Fruit fly (Drosophila melanogaster): ENCODE results near the gene elm.
A peak's percentile ranks its signal among the peaks of the same experiment; 100 is the strongest.

elm gene

DNA sequence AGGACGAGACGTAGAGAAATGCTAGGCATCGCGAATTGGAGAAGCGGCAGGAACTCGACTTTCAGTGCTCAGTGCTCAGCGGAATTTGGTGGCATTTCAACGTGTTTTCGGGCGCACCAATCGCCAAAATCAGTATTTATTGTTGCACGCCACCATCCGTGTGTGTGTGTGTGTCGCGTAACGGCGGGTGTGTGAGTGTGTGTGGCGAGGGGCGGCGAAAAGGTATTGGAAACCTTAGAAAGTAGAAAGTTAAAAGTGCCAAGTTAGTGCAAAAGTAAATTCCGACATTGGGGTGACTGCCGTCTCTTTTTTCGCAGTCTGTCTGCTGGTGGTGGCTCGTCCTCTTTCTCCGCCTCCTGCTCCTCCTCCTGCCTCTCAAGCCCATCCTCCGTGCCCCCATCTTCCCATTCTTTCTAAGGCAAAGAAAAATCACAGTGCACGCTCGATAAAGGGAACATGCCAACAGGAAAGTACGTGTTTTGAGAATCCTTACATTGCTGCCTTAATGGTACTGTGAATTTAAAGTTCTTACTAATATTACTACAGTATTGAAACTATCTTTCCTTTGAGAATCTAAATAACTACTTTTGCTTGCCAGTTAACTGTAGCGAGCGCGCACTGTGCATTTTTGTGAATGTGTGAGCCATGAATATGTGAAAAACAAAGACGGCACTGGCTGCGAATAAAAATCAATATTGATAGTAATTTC, 31.5 kb upstream of the elm start:
- TF ChIP-seq usp (GFP tag; optimal IDR thresholded peaks at IDR 0.05) (no peak), GATAd (GFP tag; optimal IDR thresholded peaks at IDR 0.05) (no peak), Dif (GFP tag; optimal IDR thresholded peaks at IDR 0.05; ENCODE audit: partially characterized antibody) (no peak), CG32264 (GFP tag; optimal IDR thresholded peaks at IDR 0.05) (no peak), sv (GFP tag; optimal IDR thresholded peaks at IDR 0.05) (no peak), lola (GFP tag; optimal IDR thresholded peaks at IDR 0.05) (no peak), woc (GFP tag; optimal IDR thresholded peaks at IDR 0.05) (peak; percentile 51), Vsx2 (GFP tag; optimal IDR thresholded peaks at IDR 0.05; ENCODE audit: partially characterized antibody) (no peak), N (GFP tag; optimal IDR thresholded peaks at IDR 0.05) (no peak), rgr (GFP tag; optimal IDR thresholded peaks at IDR 0.05) (peak; percentile 46), CG9705 (GFP tag; optimal IDR thresholded peaks at IDR 0.05) (no peak), Sp1 (GFP tag; optimal IDR thresholded peaks at IDR 0.05) (peak; percentile 16), tai (GFP tag; optimal IDR thresholded peaks at IDR 0.05) (no peak), psq (GFP tag; optimal IDR thresholded peaks at IDR 0.05) (no peak), Mio (GFP tag; optimal IDR thresholded peaks at IDR 0.05) (no peak), Dfd (GFP tag; optimal IDR thresholded peaks at IDR 0.05) (no peak), Abd-B (GFP tag; optimal IDR thresholded peaks at IDR 0.05) (no peak), Myc (optimal IDR thresholded peaks at IDR 0.05) (no peak), h (GFP tag; optimal IDR thresholded peaks at IDR 0.05) (peak; percentile 51), dmrt93B (GFP tag; optimal IDR thresholded peaks at IDR 0.05) (no peak), sage (GFP tag; optimal IDR thresholded peaks at IDR 0.05) (no peak), jim (GFP tag; optimal IDR thresholded peaks at IDR 0.05) (no peak), dsf (GFP tag; optimal IDR thresholded peaks at IDR 0.05; ENCODE audit: borderline replicate concordance) (no peak), Hr83 (GFP tag; optimal IDR thresholded peaks at IDR 0.05; ENCODE audit: poor library complexity, severe bottlenecking) (no peak), brk (GFP tag; optimal IDR thresholded peaks at IDR 0.05) (no peak), Rel (GFP tag; optimal IDR thresholded peaks at IDR 0.05) (no peak), Rel (tag; optimal IDR thresholded peaks at IDR 0.05) (no peak), OdsH (GFP tag; optimal IDR thresholded peaks at IDR 0.05) (peak; percentile 30), HLH106 (tag; optimal IDR thresholded peaks at IDR 0.05) (peak; percentile 51), CrebA (GFP tag; optimal IDR thresholded peaks at IDR 0.05; ENCODE audit: borderline replicate concordance) (no peak), fru (GFP tag; optimal IDR thresholded peaks at IDR 0.05) (peak; percentile 67), foxo (GFP tag; optimal IDR thresholded peaks at IDR 0.05) (peak in 1 of 2 experiments; percentile 63), br (GFP tag; optimal IDR thresholded peaks at IDR 0.05) (peak; percentile 40), dl (GFP tag; optimal IDR thresholded peaks at IDR 0.05; ENCODE audit: insufficient read depth in 1 of 2, partially characterized antibody in 2 of 2) (no peak), pan (optimal IDR thresholded peaks at IDR 0.05) (no peak), ey (GFP tag; optimal IDR thresholded peaks at IDR 0.05) (peak; percentile 36), Hr78 (GFP tag; optimal IDR thresholded peaks at IDR 0.05) (no peak), Jra (GFP tag; optimal IDR thresholded peaks at IDR 0.05) (no peak), Hnf4 (GFP tag; optimal IDR thresholded peaks at IDR 0.05) (peak; percentile 30)

DNA sequence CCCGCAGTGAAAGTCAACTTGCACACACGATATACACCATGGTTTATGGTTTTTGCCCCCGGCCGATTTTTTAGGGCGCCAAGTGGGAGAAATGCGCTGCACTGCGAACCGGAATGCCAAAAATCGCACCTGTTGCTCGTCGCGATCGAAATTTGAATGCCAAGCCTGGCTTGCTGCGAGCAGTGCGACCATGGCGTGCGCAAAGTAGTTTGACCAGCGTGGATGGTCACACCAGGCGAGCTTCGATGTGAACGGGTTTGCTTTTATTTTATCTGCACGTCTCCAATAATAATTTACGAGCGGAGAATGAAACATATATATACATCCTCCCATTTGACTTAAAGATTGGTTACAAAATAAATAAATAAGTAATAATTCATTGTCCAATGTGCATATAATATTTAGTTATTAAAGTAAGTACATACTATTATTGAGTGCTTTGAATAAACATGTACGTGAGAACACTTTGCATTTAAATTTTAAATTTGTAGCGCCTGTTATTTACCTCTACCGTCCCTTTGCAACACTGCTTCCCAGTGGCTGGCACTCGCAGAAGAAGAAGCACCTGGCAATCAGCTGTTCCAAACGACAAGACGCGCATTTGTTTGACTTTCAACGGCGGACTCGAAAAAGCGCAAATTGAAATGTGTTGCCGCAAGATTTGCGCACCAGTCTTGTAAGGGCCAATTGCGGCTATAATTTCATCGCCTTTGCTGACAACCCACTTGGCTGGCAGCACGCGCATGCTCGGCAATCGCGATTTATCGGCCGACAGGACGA, 30.8 kb upstream of the elm start, which contains the start of the genes Rab23 and plx:
Gene Rab23 (minus strand): TSS at position 166 of the 780 bp plus-strand sequence.
Gene plx (plus strand): TSS at position 587 of the 780 bp plus-strand sequence.
- TF ChIP-seq foxo (GFP tag; optimal IDR thresholded peaks at IDR 0.05) (peak in 1 of 2 experiments; percentile 28), h (GFP tag; optimal IDR thresholded peaks at IDR 0.05) (peak; percentile 29), sage (GFP tag; optimal IDR thresholded peaks at IDR 0.05) (no peak), Hr78 (GFP tag; optimal IDR thresholded peaks at IDR 0.05) (no peak), jim (GFP tag; optimal IDR thresholded peaks at IDR 0.05) (no peak), Mio (GFP tag; optimal IDR thresholded peaks at IDR 0.05) (no peak), sv (GFP tag; optimal IDR thresholded peaks at IDR 0.05) (no peak), GATAd (GFP tag; optimal IDR thresholded peaks at IDR 0.05) (no peak), tai (GFP tag; optimal IDR thresholded peaks at IDR 0.05) (peak; percentile 31), N (GFP tag; optimal IDR thresholded peaks at IDR 0.05) (no peak), dsf (GFP tag; optimal IDR thresholded peaks at IDR 0.05; ENCODE audit: borderline replicate concordance) (no peak), pan (optimal IDR thresholded peaks at IDR 0.05) (no peak), OdsH (GFP tag; optimal IDR thresholded peaks at IDR 0.05) (peak; percentile 4), rgr (GFP tag; optimal IDR thresholded peaks at IDR 0.05) (peak; percentile 39), Jra (GFP tag; optimal IDR thresholded peaks at IDR 0.05) (peak; percentile 19), CG9705 (GFP tag; optimal IDR thresholded peaks at IDR 0.05) (no peak), br (GFP tag; optimal IDR thresholded peaks at IDR 0.05) (no peak), brk (GFP tag; optimal IDR thresholded peaks at IDR 0.05) (no peak), psq (GFP tag; optimal IDR thresholded peaks at IDR 0.05) (no peak), dl (GFP tag; optimal IDR thresholded peaks at IDR 0.05; ENCODE audit: insufficient read depth in 1 of 2, partially characterized antibody in 2 of 2) (no peak), CrebA (GFP tag; optimal IDR thresholded peaks at IDR 0.05; ENCODE audit: borderline replicate concordance) (no peak), Vsx2 (GFP tag; optimal IDR thresholded peaks at IDR 0.05; ENCODE audit: partially characterized antibody) (no peak), ey (GFP tag; optimal IDR thresholded peaks at IDR 0.05) (no peak), Hr83 (GFP tag; optimal IDR thresholded peaks at IDR 0.05; ENCODE audit: poor library complexity, severe bottlenecking) (no peak), Myc (optimal IDR thresholded peaks at IDR 0.05) (peak; percentile 53), Dfd (GFP tag; optimal IDR thresholded peaks at IDR 0.05) (no peak), CG32264 (GFP tag; optimal IDR thresholded peaks at IDR 0.05) (no peak), fru (GFP tag; optimal IDR thresholded peaks at IDR 0.05) (no peak), woc (GFP tag; optimal IDR thresholded peaks at IDR 0.05) (no peak), usp (GFP tag; optimal IDR thresholded peaks at IDR 0.05) (no peak), HLH106 (tag; optimal IDR thresholded peaks at IDR 0.05) (peak; percentile 18), Dif (GFP tag; optimal IDR thresholded peaks at IDR 0.05; ENCODE audit: partially characterized antibody) (peak; percentile 51), Sp1 (GFP tag; optimal IDR thresholded peaks at IDR 0.05) (no peak), dmrt93B (GFP tag; optimal IDR thresholded peaks at IDR 0.05) (no peak), Hnf4 (GFP tag; optimal IDR thresholded peaks at IDR 0.05) (peak; percentile 54), lola (GFP tag; optimal IDR thresholded peaks at IDR 0.05) (no peak), Rel (GFP tag; optimal IDR thresholded peaks at IDR 0.05) (no peak), Rel (tag; optimal IDR thresholded peaks at IDR 0.05) (no peak), Abd-B (GFP tag; optimal IDR thresholded peaks at IDR 0.05) (no peak)

All from whole organism, wandering third instar larva.